Fruit fly (Drosophila melanogaster): ENCODE data around the gene lace.
A peak's percentile ranks its signal among the peaks of the same experiment; 100 is the strongest.

The lace gene

dm6 chr2L:15498885-15499696 lies at the start of gene lace:
TSS of gene lace (plus strand) at chr2L:15499127.
- no peak for TF ChIP-seq CG8478 (optimal IDR thresholded peaks at IDR 0.05)
- peak; percentile 90 to 98 for TF ChIP-seq CTCF (optimal IDR thresholded peaks at IDR 0.05)

dm6 chr2L:15458076-15458475 lies 40.9 kb upstream of the lace start:
- TF ChIP-seq CTCF (optimal IDR thresholded peaks at IDR 0.05) (no peak), CG8478 (optimal IDR thresholded peaks at IDR 0.05) (no peak)

- no peak for TF ChIP-seq CTCF (optimal IDR thresholded peaks at IDR 0.05)
- no peak for TF ChIP-seq CG8478 (optimal IDR thresholded peaks at IDR 0.05)
These were observed 40.0 kb upstream of the lace start for dm6 chr2L:15458919-15459318.

- no peak for TF ChIP-seq CTCF (optimal IDR thresholded peaks at IDR 0.05)
- TF ChIP-seq CG8478 (optimal IDR thresholded peaks at IDR 0.05) = no peak
These were observed 35.9 kb upstream of the lace start for dm6 chr2L:15462998-15463397.

dm6 chr2L:15463515-15463914 lies 35.4 kb upstream of the lace start:
- no peak for TF ChIP-seq CG8478 (optimal IDR thresholded peaks at IDR 0.05)
- no peak for TF ChIP-seq CTCF (optimal IDR thresholded peaks at IDR 0.05)

DNA sequence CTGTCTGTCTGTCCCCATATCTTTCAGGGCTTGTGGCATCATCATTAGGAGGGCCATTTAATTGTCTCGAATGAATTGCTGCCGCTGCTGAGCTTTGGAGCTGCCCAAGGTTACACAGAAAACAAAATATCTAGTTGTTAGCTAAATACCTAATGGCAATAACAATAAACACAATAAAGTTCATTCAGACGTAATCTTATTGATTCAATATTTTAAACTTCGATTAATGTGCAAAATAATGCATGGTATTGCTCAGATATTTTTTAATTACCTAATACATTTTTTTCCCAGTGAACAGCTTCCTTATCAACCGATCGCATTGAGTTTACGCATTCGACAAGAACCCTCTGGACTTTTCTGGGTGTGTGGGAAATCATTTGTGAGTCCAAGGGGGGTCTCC lies 33.8 kb upstream of the lace start:
- TF ChIP-seq CG8478 (optimal IDR thresholded peaks at IDR 0.05) = no peak
- TF ChIP-seq CTCF (optimal IDR thresholded peaks at IDR 0.05) = no peak

- TF ChIP-seq CG8478 (optimal IDR thresholded peaks at IDR 0.05) (no peak), CTCF (optimal IDR thresholded peaks at IDR 0.05) (no peak)
These were observed 33.0 kb upstream of the lace start for dm6 chr2L:15465932-15466331.

DNA sequence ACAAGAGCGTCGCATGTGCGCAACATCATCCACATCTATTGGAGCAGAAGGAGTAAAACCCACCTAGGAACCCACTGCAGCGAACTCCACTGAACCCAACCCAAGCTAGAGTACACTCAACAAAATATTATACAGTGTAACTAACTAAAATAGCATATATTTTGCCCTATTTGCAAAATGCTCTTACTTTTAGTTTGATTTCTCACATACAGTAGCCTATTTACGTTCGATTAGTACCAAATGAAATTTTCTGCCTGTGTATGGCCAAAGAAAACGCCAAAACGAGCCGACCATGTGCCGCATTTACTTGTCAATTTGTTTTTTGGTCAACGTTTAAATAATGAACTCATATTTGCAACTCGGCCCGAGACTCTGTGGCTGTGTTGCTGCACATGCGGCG lies 30.2 kb upstream of the lace start:
- no peak for TF ChIP-seq CG8478 (optimal IDR thresholded peaks at IDR 0.05)
- no peak for TF ChIP-seq CTCF (optimal IDR thresholded peaks at IDR 0.05)

DNA sequence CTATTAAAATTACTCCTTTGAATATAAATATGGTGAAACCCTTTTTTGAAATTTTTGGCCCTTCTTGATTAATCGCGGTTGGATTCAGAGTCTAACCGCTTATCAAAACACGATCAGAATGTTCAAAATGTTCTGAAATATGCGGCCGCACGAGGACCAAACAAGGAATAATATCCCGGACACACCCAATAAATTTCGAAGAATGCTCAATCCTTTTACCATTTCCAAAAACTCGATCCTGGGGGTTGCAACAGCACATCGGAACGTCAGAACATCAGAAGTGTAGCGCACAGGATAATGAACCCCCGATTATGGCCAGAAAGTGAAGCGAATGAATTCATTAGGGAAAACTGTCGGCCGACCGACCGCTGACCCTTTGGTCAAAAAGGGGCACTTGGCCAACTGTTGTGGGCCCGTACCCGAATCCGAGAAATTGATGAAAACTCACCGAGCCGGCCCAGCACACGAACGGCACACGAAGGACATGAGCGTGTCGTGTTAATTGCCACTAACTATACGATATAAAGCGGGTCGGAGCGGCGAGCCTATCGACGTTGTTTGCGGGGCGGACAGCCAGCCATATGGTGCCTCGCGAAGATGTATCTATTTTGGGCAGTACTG lies 28.3 kb upstream of the lace start:
- TF ChIP-seq CTCF (optimal IDR thresholded peaks at IDR 0.05) = no peak
- TF ChIP-seq CG8478 (optimal IDR thresholded peaks at IDR 0.05) = no peak

- TF ChIP-seq CTCF (optimal IDR thresholded peaks at IDR 0.05) = no peak
- no peak for TF ChIP-seq CG8478 (optimal IDR thresholded peaks at IDR 0.05)
These were observed 27.4 kb upstream of the lace start for dm6 chr2L:15471565-15471964.

dm6 chr2L:15474402-15474801 lies 24.5 kb upstream of the lace start:
- TF ChIP-seq CTCF (optimal IDR thresholded peaks at IDR 0.05) = no peak
- TF ChIP-seq CG8478 (optimal IDR thresholded peaks at IDR 0.05) = no peak

DNA sequence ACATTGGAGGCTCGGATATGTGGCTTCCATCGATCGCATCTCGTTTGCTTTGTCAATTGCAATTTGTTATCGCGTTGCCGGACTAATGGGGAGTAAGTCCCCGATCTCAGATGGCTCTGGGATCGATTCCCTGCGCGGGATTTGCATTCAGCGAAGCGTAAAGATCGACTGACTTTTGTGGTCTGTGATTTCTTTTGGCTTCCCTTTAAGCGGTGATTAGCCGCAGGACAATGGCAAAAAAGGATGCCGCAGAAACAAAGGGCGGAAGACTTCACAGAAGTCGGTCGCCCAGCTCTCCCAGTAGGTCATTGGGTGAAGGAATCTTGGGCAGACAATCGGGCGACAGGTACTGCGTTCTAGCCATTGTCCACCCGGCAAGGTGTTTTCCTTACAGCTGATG lies 24.0 kb upstream of the lace start:
- TF ChIP-seq CG8478 (optimal IDR thresholded peaks at IDR 0.05) (no peak), CTCF (optimal IDR thresholded peaks at IDR 0.05) (no peak)

- TF ChIP-seq CTCF (optimal IDR thresholded peaks at IDR 0.05) (no peak), CG8478 (optimal IDR thresholded peaks at IDR 0.05) (no peak)
These were observed 20.8 kb upstream of the lace start, which contains the start of gene sna for dm6 chr2L:15478159-15478591. TSS of gene sna (minus strand) at chr2L:15478260.

dm6 chr2L:15479670-15480197 lies 19.2 kb upstream of the lace start:
- TF ChIP-seq CG8478 (optimal IDR thresholded peaks at IDR 0.05) (no peak), CTCF (optimal IDR thresholded peaks at IDR 0.05) (no peak)

DNA sequence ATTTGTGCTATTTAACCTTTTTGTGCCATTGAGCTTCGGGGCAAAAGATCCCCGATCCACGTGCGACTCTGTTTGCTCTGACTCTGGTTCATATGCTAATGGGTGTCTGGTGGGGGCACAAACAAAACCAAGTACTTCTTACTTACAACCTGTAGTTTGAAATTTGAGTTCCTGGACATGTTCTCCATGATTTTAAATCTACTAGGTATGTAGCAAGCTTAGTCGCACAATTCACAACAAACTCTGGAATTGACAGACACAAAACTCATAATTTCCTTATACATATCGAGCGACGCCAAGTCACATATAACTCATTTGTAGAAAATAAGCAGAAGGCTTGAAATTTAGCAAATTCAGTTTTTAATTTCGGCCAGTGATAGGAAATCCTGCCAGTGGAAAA lies 14.5 kb upstream of the lace start, which contains the start of gene Tim17b2:
Gene Tim17b2 (plus strand): TSS at position 301 of the 400 bp plus-strand sequence.
- TF ChIP-seq CTCF (optimal IDR thresholded peaks at IDR 0.05) (no peak), CG8478 (optimal IDR thresholded peaks at IDR 0.05) (no peak)
